Worm (Caenorhabditis elegans) whole organism, L4/young adult: Measurements from ENCODE around the gene coq-8.

ENCODE experiments used
- dao-5 ChIP-seq: sonication (generic microtip); optimal IDR thresholded peaks from 2 replicates; lab custom pipeline; 2016; ENCODE audit warnings: missing genotype, missing genetic modification characterization, moderate library complexity, missing compliant biosample characterization
- him-1 ChIP-seq: sonication (generic microtip); optimal IDR thresholded peaks from 2 replicates; lab custom pipeline; 2016; ENCODE audit warnings: missing genotype, missing genetic modification reagents, missing genetic modification characterization, missing compliant biosample characterization

ce11 chrIII:4817240-4817639, 46.0 kb upstream of the coq-8 start, which contains the start of gene F26A1.4:
- TF ChIP-seq him-1 (tag; lab: Kevin White, UChicago) (no peak), dao-5 (tag; lab: Kevin White, UChicago) (no peak)
